Worm (Caenorhabditis elegans) whole organism, dauer: ENCODE results near the gene C35B1.5.

Experiments used
- unc-62 ChIP-seq: sonication (generic microtip); optimal IDR thresholded peaks from 2 replicates; lab custom pipeline; 2017; ENCODE audit warnings: missing biosample characterization, missing genetic modification reagents, missing genetic modification characterization

C35B1.5 gene

ce11 chrIV:4083094-4083493 lies 915 bp downstream of the C35B1.5 start:
- no peak for TF ChIP-seq unc-62 (GFP tag; lab: Kevin White, UChicago)

ce11 chrIV:4082599-4082998 lies 1.4 kb downstream of the C35B1.5 start:
- TF ChIP-seq unc-62 (GFP tag; lab: Kevin White, UChicago), result no peak

- TF ChIP-seq unc-62 (GFP tag; lab: Kevin White, UChicago), result no peak
These were observed 3.2 kb downstream of the C35B1.5 start, which contains the start of the genes C35B1.9 and C35B1.3 for ce11 chrIV:4080846-4081245. Gene C35B1.9, minus strand, starts transcription at chrIV:4080946. Gene C35B1.3, plus strand, starts transcription at chrIV:4081151.

- no peak for TF ChIP-seq unc-62 (GFP tag; lab: Kevin White, UChicago)
These were observed 4.5 kb downstream of the C35B1.5 start, which contains the start of gene C35B1.4 for ce11 chrIV:4079514-4079913. Gene C35B1.4, plus strand, starts transcription at chrIV:4079814.

- TF ChIP-seq unc-62 (GFP tag; lab: Kevin White, UChicago), result no peak
These were observed 5.1 kb downstream of the C35B1.5 start, which contains the start of gene C35B1.8 for ce11 chrIV:4078901-4079300. Gene C35B1.8, minus strand, starts transcription at chrIV:4079001.

ce11 chrIV:4076690-4077295 lies 7.2 kb downstream of the C35B1.5 start:
- no peak for TF ChIP-seq unc-62 (GFP tag; lab: Kevin White, UChicago)

ce11 chrIV:4074610-4075009 lies 9.4 kb downstream of the C35B1.5 start, which contains the start of gene W03D2.9:
Gene W03D2.9, minus strand, starts transcription at chrIV:4074710.
- no peak for TF ChIP-seq unc-62 (GFP tag; lab: Kevin White, UChicago)

ce11 chrIV:4072027-4072426 lies 12.0 kb downstream of the C35B1.5 start, which contains the start of gene pqn-75:
Gene pqn-75, plus strand, starts transcription at chrIV:4072327.
- no peak for TF ChIP-seq unc-62 (GFP tag; lab: Kevin White, UChicago)

ce11 chrIV:4070810-4071209 lies 13.2 kb downstream of the C35B1.5 start:
- TF ChIP-seq unc-62 (GFP tag; lab: Kevin White, UChicago), result no peak

- TF ChIP-seq unc-62 (GFP tag; lab: Kevin White, UChicago), result no peak
These were observed 15.5 kb downstream of the C35B1.5 start, which contains the start of gene fbxb-55 for ce11 chrIV:4068480-4068879. Gene fbxb-55, plus strand, starts transcription at chrIV:4068780.

ce11 chrIV:4067336-4067735 lies 16.7 kb downstream of the C35B1.5 start:
- TF ChIP-seq unc-62 (GFP tag; lab: Kevin White, UChicago), result no peak

ce11 chrIV:4063573-4063972 lies 20.4 kb downstream of the C35B1.5 start, which contains the start of gene ilys-6:
Gene ilys-6, minus strand, starts transcription at chrIV:4063673.
- no peak for TF ChIP-seq unc-62 (GFP tag; lab: Kevin White, UChicago)

- TF ChIP-seq unc-62 (GFP tag; lab: Kevin White, UChicago), result no peak
These were observed 28.7 kb downstream of the C35B1.5 start for ce11 chrIV:4055297-4055696.

- TF ChIP-seq unc-62 (GFP tag; lab: Kevin White, UChicago), result no peak
These were observed 30.6 kb downstream of the C35B1.5 start for ce11 chrIV:4053405-4053804.

ce11 chrIV:4052274-4052673 lies 31.7 kb downstream of the C35B1.5 start:
- TF ChIP-seq unc-62 (GFP tag; lab: Kevin White, UChicago), result no peak

- no peak for TF ChIP-seq unc-62 (GFP tag; lab: Kevin White, UChicago)
These were observed 32.5 kb downstream of the C35B1.5 start, which contains the start of gene wrt-5 for ce11 chrIV:4051539-4051938. Gene wrt-5, minus strand, starts transcription at chrIV:4051639.
